Worm (Caenorhabditis elegans) whole organism, midembryonic: ENCODE results near the gene EGAP5.1.

Source experiments
- T22C8.4 ChIP-seq: fragments of 200-800 bp; sonication (Bioruptor generic); IDR thresholded peaks from 2 replicates; pipeline ENCODE4 v1.3.6; 2022; ENCODE audit warnings: missing genetic modification characterization, missing compliant biosample characterization
- flt-1 ChIP-seq: fragments of 200-800 bp; sonication (Bioruptor generic); IDR thresholded peaks from 2 replicates; pipeline ENCODE4 v1.3.6; 2022; ENCODE audit warnings: missing genetic modification characterization, missing compliant biosample characterization
- klf-2 ChIP-seq: fragments of 200-800 bp; sonication (Bioruptor generic); conservative IDR thresholded peaks from 2 replicates; pipeline ENCODE4 v1.3.6; 2022; ENCODE audit warnings: missing genetic modification reagents, missing genetic modification characterization, missing compliant biosample characterization

DNA sequence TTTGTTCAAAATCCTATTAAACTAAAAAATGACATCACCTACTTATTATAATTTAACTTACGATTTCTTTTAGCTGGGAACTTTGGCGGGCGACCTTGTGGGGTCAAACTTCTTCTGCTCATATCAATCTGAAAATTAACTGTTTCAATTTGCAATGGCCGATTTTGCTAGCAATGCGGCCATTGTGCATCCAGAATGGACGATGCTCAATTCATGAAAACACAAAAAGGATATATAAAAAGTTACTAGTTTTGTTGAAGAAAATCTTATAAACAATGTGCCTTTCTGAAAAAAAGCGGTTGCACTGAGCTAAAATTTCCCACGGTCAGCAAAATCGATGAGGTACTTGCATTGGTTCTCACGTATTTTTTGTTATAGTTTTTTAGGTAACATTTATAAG is 8.6 kb upstream of the EGAP5.1 start, which contains the start of gene C31H2.3:
- no peak for TF ChIP-seq T22C8.4 (GFP tag; lab: Robert Waterston, UW)
- no peak for TF ChIP-seq klf-2 (GFP tag; lab: Robert Waterston, UW)
- TF ChIP-seq flt-1 (GFP tag; lab: Robert Waterston, UW) = no peak
